Worm (Caenorhabditis elegans) whole organism, mixed stage, embryonic: Measurements from ENCODE around the gene mrpl-46.

Source experiments
- M03D4.4 ChIP-seq: sonication (generic microtip); optimal IDR thresholded peaks from 2 replicates; lab custom pipeline; 2017; ENCODE audit warnings: mild to moderate bottlenecking, missing genetic modification characterization, missing compliant biosample characterization
- bed-3 ChIP-seq: fragments of 200-800 bp; sonication (Bioruptor generic); optimal IDR thresholded peaks from 3 replicates; lab custom pipeline; 2018; ENCODE audit warnings: mild to moderate bottlenecking, missing genetic modification characterization, moderate library complexity, missing compliant biosample characterization
- blmp-1 ChIP-seq: fragments of 150-350 bp; optimal IDR thresholded peaks from 2 replicates; lab custom pipeline; 2014; ENCODE audit warnings: missing biosample characterization, missing genetic modification characterization
- ceh-39 ChIP-seq: fragments of 150-350 bp; optimal IDR thresholded peaks from 2 replicates; lab custom pipeline; 2014; ENCODE audit warnings: missing biosample characterization, missing genetic modification characterization
- ceh-43 ChIP-seq: fragments of 200-800 bp; sonication (Bioruptor generic); optimal IDR thresholded peaks from 2 replicates; lab custom pipeline; 2018; ENCODE audit warnings: mild to moderate bottlenecking, missing genetic modification characterization, moderate library complexity, missing compliant biosample characterization
- ces-1 ChIP-seq: fragments of 150-350 bp; optimal IDR thresholded peaks from 2 replicates; lab custom pipeline; 2014; ENCODE audit warnings: missing biosample characterization, missing genetic modification reagents, missing genetic modification characterization
- cnd-1 ChIP-seq: fragments of 200-800 bp; sonication (Bioruptor generic); optimal IDR thresholded peaks from 2 replicates; lab custom pipeline; 2018; ENCODE audit warnings: mild to moderate bottlenecking, missing genetic modification characterization, missing compliant biosample characterization
- drap-1 ChIP-seq: fragments of 200-800 bp; sonication (Bioruptor generic); optimal IDR thresholded peaks from 3 replicates; lab custom pipeline; 2018; ENCODE audit warnings: mild to moderate bottlenecking, missing genetic modification characterization, missing compliant biosample characterization
- elt-1 ChIP-seq: sonication (generic microtip); optimal IDR thresholded peaks from 2 replicates; lab custom pipeline; 2017; ENCODE audit warnings: missing genetic modification characterization, mild to moderate bottlenecking, missing compliant biosample characterization, antibody characterized with exemption, moderate library complexity, borderline replicate concordance; ENCODE audit not compliant: insufficient read depth
- elt-3 ChIP-seq: fragments of 150-350 bp; optimal IDR thresholded peaks from 2 replicates; lab custom pipeline; 2014; ENCODE audit warnings: missing biosample characterization, missing genetic modification characterization
- flh-1 ChIP-seq: fragments of 200-800 bp; sonication (Bioruptor generic); optimal IDR thresholded peaks from 2 replicates; lab custom pipeline; 2018; ENCODE audit warnings: mild to moderate bottlenecking, missing genetic modification characterization, moderate library complexity, missing compliant biosample characterization
- ham-2 ChIP-seq: fragments of 200-800 bp; sonication (Bioruptor generic); optimal IDR thresholded peaks from 2 replicates; lab custom pipeline; 2018; ENCODE audit warnings: mild to moderate bottlenecking, missing genetic modification characterization, missing compliant biosample characterization
- hlh-1 ChIP-seq: fragments of 150-350 bp; optimal IDR thresholded peaks from 2 replicates; lab custom pipeline; 2014; ENCODE audit warnings: missing biosample characterization, missing genetic modification reagents, missing genetic modification characterization
- lin-13 ChIP-seq: fragments of 150-350 bp; optimal IDR thresholded peaks from 2 replicates; lab custom pipeline; 2014; ENCODE audit warnings: missing biosample characterization, missing genetic modification characterization
- lin-32 ChIP-seq: fragments of 200-800 bp; sonication (Bioruptor generic); optimal IDR thresholded peaks from 2 replicates; lab custom pipeline; 2018; ENCODE audit warnings: mild to moderate bottlenecking, missing genetic modification characterization, missing compliant biosample characterization
- lsy-2 ChIP-seq: fragments of 150-350 bp; optimal IDR thresholded peaks from 2 replicates; lab custom pipeline; 2014; ENCODE audit warnings: missing biosample characterization, missing genetic modification characterization
- mab-5 ChIP-seq: fragments of 150-350 bp; optimal IDR thresholded peaks from 2 replicates; lab custom pipeline; 2014; ENCODE audit warnings: missing biosample characterization, missing genetic modification characterization
- mep-1 ChIP-seq: fragments of 150-350 bp; optimal IDR thresholded peaks from 2 replicates; lab custom pipeline; 2017; ENCODE audit warnings: missing biosample characterization, missing genetic modification reagents, missing genetic modification characterization, inconsistent platforms
- mls-2 ChIP-seq: sonication (generic microtip); optimal IDR thresholded peaks from 2 replicates; lab custom pipeline; 2016; ENCODE audit warnings: mild to moderate bottlenecking, missing genetic modification characterization, moderate library complexity, missing compliant biosample characterization
- nhr-12 ChIP-seq: fragments of 150-350 bp; optimal IDR thresholded peaks from 2 replicates; lab custom pipeline; 2014; ENCODE audit warnings: missing biosample characterization, missing genetic modification characterization
- nhr-2 ChIP-seq: fragments of 150-350 bp; optimal IDR thresholded peaks from 2 replicates; lab custom pipeline; 2014; ENCODE audit warnings: missing biosample characterization, missing genetic modification characterization
- nhr-237 ChIP-seq: fragments of 150-350 bp; optimal IDR thresholded peaks from 2 replicates; lab custom pipeline; 2014; ENCODE audit warnings: missing biosample characterization, missing genetic modification characterization
- nhr-28 ChIP-seq: fragments of 150-350 bp; optimal IDR thresholded peaks from 2 replicates; lab custom pipeline; 2014; ENCODE audit warnings: missing biosample characterization, missing genetic modification characterization
- pha-4 ChIP-seq: fragments of 150-350 bp; optimal IDR thresholded peaks from 2 replicates; lab custom pipeline; 2018; ENCODE audit warnings: missing biosample characterization, missing genetic modification reagents, missing genetic modification characterization
- sem-2 ChIP-seq: fragments of 200-800 bp; sonication (Bioruptor generic); optimal IDR thresholded peaks from 2 replicates; lab custom pipeline; 2018; ENCODE audit warnings: mild to moderate bottlenecking, missing genetic modification characterization, missing compliant biosample characterization
- snpc-4 ChIP-seq: fragments of 150-350 bp; optimal IDR thresholded peaks from 2 replicates; lab custom pipeline; 2014; ENCODE audit warnings: missing biosample characterization, missing genetic modification characterization
- sptf-1 ChIP-seq: sonication (generic microtip); optimal IDR thresholded peaks from 2 replicates; lab custom pipeline; 2017; ENCODE audit warnings: mild to moderate bottlenecking, missing genetic modification characterization, moderate library complexity, missing compliant biosample characterization
- unc-120 ChIP-seq: sonication (generic microtip); optimal IDR thresholded peaks from 2 replicates; lab custom pipeline; 2017; ENCODE audit warnings: missing genetic modification characterization, missing compliant biosample characterization; ENCODE audit not compliant: poor library complexity, severe bottlenecking
- unc-39 ChIP-seq: fragments of 150-350 bp; optimal IDR thresholded peaks from 2 replicates; lab custom pipeline; 2014; ENCODE audit warnings: missing biosample characterization, missing genetic modification characterization
- unc-62 ChIP-seq: fragments of 150-350 bp; optimal IDR thresholded peaks from 2 replicates; lab custom pipeline; 2014; ENCODE audit warnings: missing biosample characterization, missing genetic modification reagents, missing genetic modification characterization
- zip-8 ChIP-seq: fragments of 150-350 bp; optimal IDR thresholded peaks from 2 replicates; lab custom pipeline; 2014; ENCODE audit warnings: missing biosample characterization, missing genetic modification characterization
- ztf-11 ChIP-seq: fragments of 150-350 bp; optimal IDR thresholded peaks from 2 replicates; lab custom pipeline; 2014; ENCODE audit warnings: missing biosample characterization, missing genetic modification characterization

The mrpl-46 gene

ce11 chrIV:772931-773330 lies 27.7 kb upstream of the mrpl-46 start, which contains the start of gene mrpl-2:
Gene mrpl-2 (plus strand): TSS chrIV:773237.
- TF ChIP-seq sptf-1 (tag; lab: Kevin White, UChicago) (peak; percentile 3), hlh-1 (tag; lab: Kevin White, UChicago) (no peak), unc-39 (tag; lab: Kevin White, UChicago) (no peak)

- TF ChIP-seq nhr-28 (tag; lab: Kevin White, UChicago) (no peak), unc-62 (GFP tag; lab: Kevin White, UChicago) (no peak)
- TF ChIP-seq, all 35 proteins: peak for 0
Measured at ce11 chrIV:773580-773979, 27.0 kb upstream of the mrpl-46 start.

- TF ChIP-seq unc-62 (GFP tag; lab: Kevin White, UChicago) (no peak), snpc-4 (tag; lab: Kevin White, UChicago) (no peak), unc-120 (tag; lab: Kevin White, UChicago) (no peak)
Measured at ce11 chrIV:778484-778883, 22.1 kb upstream of the mrpl-46 start, which contains the start of gene ugt-52. Gene ugt-52 (plus strand): TSS chrIV:778784.

ce11 chrIV:782393-782792 lies 18.2 kb upstream of the mrpl-46 start:
- TF ChIP-seq elt-1 (tag; lab: Kevin White, UChicago) (no peak), blmp-1 (tag; lab: Kevin White, UChicago) (no peak), unc-39 (tag; lab: Kevin White, UChicago) (no peak), ces-1 (GFP tag; lab: Kevin White, UChicago) (no peak), flh-1 (GFP tag; lab: Kevin White, UChicago) (no peak), mep-1 (tag; lab: Kevin White, UChicago) (no peak), ham-2 (GFP tag; lab: Kevin White, UChicago) (no peak), nhr-28 (tag; lab: Kevin White, UChicago) (no peak), ztf-11 (no peak), sem-2 (GFP tag; lab: Kevin White, UChicago) (no peak), unc-120 (tag; lab: Kevin White, UChicago) (no peak), zip-8 (tag; lab: Kevin White, UChicago) (no peak), hlh-1 (tag; lab: Kevin White, UChicago) (no peak), elt-3 (no peak), mab-5 (tag; lab: Kevin White, UChicago) (no peak), bed-3 (GFP tag; lab: Kevin White, UChicago) (no peak), lin-13 (tag; lab: Kevin White, UChicago) (no peak)

ce11 chrIV:787755-788154 lies 12.9 kb upstream of the mrpl-46 start, which contains the start of gene F56B3.6:
Gene F56B3.6 (plus strand): TSS chrIV:788055.
- no peak for TF ChIP-seq sptf-1 (tag; lab: Kevin White, UChicago)
- TF ChIP-seq elt-3 = no peak
- TF ChIP-seq nhr-12 (tag; lab: Kevin White, UChicago) = no peak
- TF ChIP-seq cnd-1 (tag; lab: Kevin White, UChicago) = no peak
- TF ChIP-seq lin-32 (GFP tag; lab: Kevin White, UChicago) = no peak
- no peak for TF ChIP-seq snpc-4 (tag; lab: Kevin White, UChicago)
- no peak for TF ChIP-seq drap-1
- no peak for TF ChIP-seq ceh-39 (tag; lab: Kevin White, UChicago)
- no peak for TF ChIP-seq blmp-1 (tag; lab: Kevin White, UChicago)
- TF ChIP-seq ztf-11 = no peak
- no peak for TF ChIP-seq lsy-2
- TF ChIP-seq unc-120 (tag; lab: Kevin White, UChicago) = no peak
- no peak for TF ChIP-seq ceh-43 (GFP tag; lab: Kevin White, UChicago)
- no peak for TF ChIP-seq elt-1 (tag; lab: Kevin White, UChicago)
- TF ChIP-seq unc-62 (GFP tag; lab: Kevin White, UChicago) = no peak
- no peak for TF ChIP-seq M03D4.4
- TF ChIP-seq ces-1 (GFP tag; lab: Kevin White, UChicago) = no peak

ce11 chrIV:794275-794674 lies 6.3 kb upstream of the mrpl-46 start, which contains the start of gene F56B3.4:
Gene F56B3.4 (minus strand): TSS chrIV:794275.
- no peak for TF ChIP-seq ces-1 (GFP tag; lab: Kevin White, UChicago)
- no peak for TF ChIP-seq sptf-1 (tag; lab: Kevin White, UChicago)
- TF ChIP-seq nhr-2 (tag; lab: Kevin White, UChicago) = no peak
- no peak for TF ChIP-seq elt-1 (tag; lab: Kevin White, UChicago)
- no peak for TF ChIP-seq M03D4.4
- TF ChIP-seq nhr-237 (tag; lab: Kevin White, UChicago) = no peak
- no peak for TF ChIP-seq lin-32 (GFP tag; lab: Kevin White, UChicago)
- no peak for TF ChIP-seq pha-4 (tag; lab: Kevin White, UChicago)
- TF ChIP-seq lsy-2 = no peak
- no peak for TF ChIP-seq mls-2 (tag; lab: Kevin White, UChicago)
- no peak for TF ChIP-seq flh-1 (GFP tag; lab: Kevin White, UChicago)
- no peak for TF ChIP-seq ham-2 (GFP tag; lab: Kevin White, UChicago)
- TF ChIP-seq blmp-1 (tag; lab: Kevin White, UChicago) = no peak
- TF ChIP-seq nhr-28 (tag; lab: Kevin White, UChicago) = no peak
- TF ChIP-seq unc-39 (tag; lab: Kevin White, UChicago) = no peak
- TF ChIP-seq elt-3 = no peak
- no peak for TF ChIP-seq snpc-4 (tag; lab: Kevin White, UChicago)
